Fruit fly (Drosophila melanogaster) whole organism, embryonic: ENCODE results near the gene CG9667.

Experiments
- B-H2 ChIP-seq: fragments of 200-800 bp; sonication (Bioruptor generic); optimal IDR thresholded peaks from 2 replicates; lab custom pipeline; 2018; ENCODE audit warnings: missing biosample characterization, mild to moderate bottlenecking, missing genetic modification characterization
- CG10274 ChIP-seq: fragments of 200-800 bp; sonication (Bioruptor generic); optimal IDR thresholded peaks from 3 replicates; lab custom pipeline; 2017; ENCODE audit warnings: missing biosample characterization, mild to moderate bottlenecking, missing genetic modification characterization
- CG10321 ChIP-seq: fragments of 200-800 bp; sonication (Bioruptor generic); IDR thresholded peaks from 2 replicates; pipeline ENCODE4 v1.3.6; 2022; ENCODE audit warnings: missing biosample characterization, missing genetic modification characterization
- CG10565 ChIP-seq: fragments of 200-800 bp; sonication (Bioruptor generic); optimal IDR thresholded peaks from 3 replicates; lab custom pipeline; 2016; ENCODE audit warnings: missing biosample characterization, mild to moderate bottlenecking, missing genetic modification characterization
- CG10979 ChIP-seq: fragments of 200-800 bp; sonication (Bioruptor generic); optimal IDR thresholded peaks from 2 replicates; lab custom pipeline; 2018; ENCODE audit warnings: missing biosample characterization, mild to moderate bottlenecking, missing genetic modification characterization, moderate library complexity
- CG11456 ChIP-seq: fragments of 200-800 bp; sonication (Bioruptor generic); IDR thresholded peaks from 3 replicates; pipeline ENCODE4 v1.3.6; 2022; ENCODE audit warnings: missing biosample characterization, missing genetic modification characterization
- CG14014 ChIP-seq: fragments of 200-800 bp; sonication (Bioruptor generic); IDR thresholded peaks from 2 replicates; pipeline ENCODE4 v1.3.6; 2022; ENCODE audit warnings: missing biosample characterization, missing genetic modification characterization
- CG14667 ChIP-seq: fragments of 200-800 bp; sonication (Bioruptor generic); IDR thresholded peaks from 2 replicates; pipeline ENCODE4 v1.3.6; 2022; ENCODE audit warnings: missing biosample characterization, missing genetic modification characterization
- CG14710 ChIP-seq: fragments of 200-800 bp; sonication (Bioruptor generic); optimal IDR thresholded peaks from 3 replicates; lab custom pipeline; 2019; ENCODE audit warnings: missing biosample characterization, mild to moderate bottlenecking, missing genetic modification characterization, moderate library complexity
- CG17328 ChIP-seq: fragments of 200-800 bp; sonication (Bioruptor generic); IDR thresholded peaks from 2 replicates; pipeline ENCODE4 v1.3.6; 2022; ENCODE audit warnings: missing biosample characterization, missing genetic modification characterization
- CG17568 ChIP-seq: fragments of 200-800 bp; sonication (Bioruptor generic); optimal IDR thresholded peaks from 2 replicates; lab custom pipeline; 2018; ENCODE audit warnings: missing biosample characterization, mild to moderate bottlenecking, missing genetic modification characterization, moderate library complexity
- CG18476 ChIP-seq: fragments of 200-800 bp; sonication (Bioruptor generic); optimal IDR thresholded peaks from 2 replicates; lab custom pipeline; 2016; ENCODE audit warnings: missing biosample characterization, mild to moderate bottlenecking, missing genetic modification characterization
- CG3281 ChIP-seq: fragments of 200-800 bp; sonication (Bioruptor generic); optimal IDR thresholded peaks from 3 replicates; lab custom pipeline; 2017; ENCODE audit warnings: missing biosample characterization, mild to moderate bottlenecking, missing genetic modification characterization
- CG4282 ChIP-seq: fragments of 200-800 bp; sonication (Bioruptor generic); optimal IDR thresholded peaks from 2 replicates; lab custom pipeline; 2016; ENCODE audit warnings: missing biosample characterization, missing genetic modification characterization
- CG4424 ChIP-seq: fragments of 200-800 bp; sonication (Bioruptor generic); optimal IDR thresholded peaks from 3 replicates; lab custom pipeline; 2016; ENCODE audit warnings: missing biosample characterization, missing genetic modification characterization
- CG4820 ChIP-seq: fragments of 200-800 bp; sonication (Bioruptor generic); optimal IDR thresholded peaks from 3 replicates; lab custom pipeline; 2016; ENCODE audit warnings: missing biosample characterization, missing genetic modification characterization
- CG6791 ChIP-seq: fragments of 200-800 bp; sonication (Bioruptor generic); IDR thresholded peaks from 3 replicates; pipeline ENCODE4 v1.3.6; 2022; ENCODE audit warnings: missing biosample characterization, missing genetic modification characterization; ENCODE audit not compliant: partially characterized antibody
- CG6813 ChIP-seq: fragments of 200-800 bp; sonication (Bioruptor generic); optimal IDR thresholded peaks from 2 replicates; lab custom pipeline; 2017; ENCODE audit warnings: missing biosample characterization, missing genetic modification characterization, mild to moderate bottlenecking, moderate library complexity, missing genetic modification reagents
- CG6854 ChIP-seq: fragments of 200-800 bp; sonication (Bioruptor generic); optimal IDR thresholded peaks from 3 replicates; lab custom pipeline; 2017; ENCODE audit warnings: missing biosample characterization, mild to moderate bottlenecking, missing genetic modification characterization
- CG7357 ChIP-seq: fragments of 200-800 bp; sonication (Bioruptor generic); IDR thresholded peaks from 3 replicates; pipeline ENCODE4 v1.3.6; 2022; ENCODE audit warnings: missing biosample characterization, missing genetic modification characterization
- CG7839 ChIP-seq: fragments of 200-800 bp; sonication (Bioruptor generic); optimal IDR thresholded peaks from 3 replicates; lab custom pipeline; 2018; ENCODE audit warnings: missing biosample characterization, mild to moderate bottlenecking, missing genetic modification characterization, moderate library complexity
- CG8765 ChIP-seq: fragments of 200-800 bp; sonication (Bioruptor generic); IDR thresholded peaks from 2 replicates; pipeline ENCODE4 v1.3.6; 2022; ENCODE audit warnings: missing biosample characterization, missing genetic modification characterization
- Camta ChIP-seq: fragments of 200-800 bp; sonication (Bioruptor generic); optimal IDR thresholded peaks from 2 replicates; lab custom pipeline; 2016; ENCODE audit warnings: missing biosample characterization, missing genetic modification characterization
- HLH54F ChIP-seq: fragments of 200-800 bp; sonication (Bioruptor generic); optimal IDR thresholded peaks from 3 replicates; lab custom pipeline; 2016; ENCODE audit warnings: missing biosample characterization, missing genetic modification characterization
- MBD-R2 ChIP-seq: fragments of 200-800 bp; sonication (Bioruptor generic); IDR thresholded peaks from 2 replicates; pipeline ENCODE4 v1.3.6; 2022; ENCODE audit warnings: missing biosample characterization, missing genetic modification characterization
- Myb ChIP-seq: fragments of 200-800 bp; sonication (Bioruptor generic); optimal IDR thresholded peaks from 2 replicates; lab custom pipeline; 2016; ENCODE audit warnings: missing biosample characterization, missing genetic modification characterization
- NK7.1 ChIP-seq: fragments of 200-800 bp; sonication (Bioruptor generic); optimal IDR thresholded peaks from 3 replicates; lab custom pipeline; 2016; ENCODE audit warnings: missing biosample characterization, missing genetic modification characterization
- Neu2 ChIP-seq: fragments of 200-800 bp; sonication (Bioruptor generic); optimal IDR thresholded peaks from 3 replicates; lab custom pipeline; 2016; ENCODE audit warnings: missing biosample characterization, missing genetic modification characterization, borderline replicate concordance
- NfI ChIP-seq: fragments of 200-800 bp; sonication (Bioruptor generic); optimal IDR thresholded peaks from 3 replicates; lab custom pipeline; 2018; ENCODE audit warnings: missing biosample characterization, mild to moderate bottlenecking, missing genetic modification characterization, moderate library complexity
- Optix ChIP-seq: fragments of 200-800 bp; sonication (Bioruptor generic); IDR thresholded peaks from 3 replicates; pipeline ENCODE4 v1.3.6; 2022; ENCODE audit warnings: missing biosample characterization, missing genetic modification characterization
- ab ChIP-seq: fragments of 200-800 bp; sonication (Bioruptor generic); optimal IDR thresholded peaks from 2 replicates; lab custom pipeline; 2016; ENCODE audit warnings: missing biosample characterization, missing genetic modification characterization
- ac ChIP-seq: fragments of 200-800 bp; sonication (Bioruptor generic); optimal IDR thresholded peaks from 3 replicates; lab custom pipeline; 2017; ENCODE audit warnings: missing biosample characterization, mild to moderate bottlenecking, missing genetic modification characterization
- ash1 ChIP-seq: fragments of 200-800 bp; sonication (Bioruptor generic); optimal IDR thresholded peaks from 2 replicates; lab custom pipeline; 2018; ENCODE audit warnings: missing biosample characterization, mild to moderate bottlenecking, missing genetic modification characterization
- bcd ChIP-seq: fragments of 200-800 bp; sonication (Bioruptor generic); optimal IDR thresholded peaks from 2 replicates; lab custom pipeline; 2017; ENCODE audit warnings: missing biosample characterization, mild to moderate bottlenecking, missing genetic modification characterization
- btn ChIP-seq: fragments of 200-800 bp; sonication (Bioruptor generic); optimal IDR thresholded peaks from 2 replicates; lab custom pipeline; 2016; ENCODE audit warnings: missing biosample characterization, missing genetic modification characterization
- fru ChIP-seq: fragments of >200 bp; optimal IDR thresholded peaks from 2 replicates; lab custom pipeline; 2017
- gro ChIP-seq: fragments of 200-800 bp; sonication (Bioruptor generic); optimal IDR thresholded peaks from 2 replicates; lab custom pipeline; 2016; ENCODE audit warnings: missing biosample characterization, missing genetic modification characterization
- jing ChIP-seq: fragments of 200-800 bp; sonication (Bioruptor generic); optimal IDR thresholded peaks from 2 replicates; lab custom pipeline; 2018; ENCODE audit warnings: missing biosample characterization, mild to moderate bottlenecking, missing genetic modification characterization
- maf-S ChIP-seq: fragments of 200-800 bp; sonication (Bioruptor generic); optimal IDR thresholded peaks from 2 replicates; lab custom pipeline; 2016; ENCODE audit warnings: missing biosample characterization, missing genetic modification characterization
- pfk ChIP-seq: fragments of 200-800 bp; sonication (Bioruptor generic); optimal IDR thresholded peaks from 2 replicates; lab custom pipeline; 2018; ENCODE audit warnings: missing biosample characterization, mild to moderate bottlenecking, missing genetic modification characterization, moderate library complexity
- prd ChIP-seq, 3 experiments: fragments of >200 bp in 2 of 3; fragments of 200-800 bp in 1 of 3; sonication (Bioruptor generic) in 1 of 3; optimal IDR thresholded peaks in 2 of 3; IDR thresholded peaks in 1 of 3; 2 replicates in 2 of 3; 3 replicates in 1 of 3; pipeline versions ENCODE4 v1.3.6 to Lab custom; 2017 to 2022; ENCODE audit warnings: missing biosample characterization in 1 of 3, missing genetic modification characterization in 1 of 3
- pum ChIP-seq: fragments of 200-800 bp; sonication (Bioruptor generic); optimal IDR thresholded peaks from 2 replicates; lab custom pipeline; 2016; ENCODE audit warnings: missing biosample characterization, missing genetic modification characterization
- pzg ChIP-seq: fragments of 200-800 bp; sonication (Bioruptor generic); optimal IDR thresholded peaks from 3 replicates; lab custom pipeline; 2018; ENCODE audit warnings: missing biosample characterization, mild to moderate bottlenecking, missing genetic modification characterization, moderate library complexity
- sna ChIP-seq: fragments of 200-800 bp; sonication (Bioruptor generic); IDR thresholded peaks from 2 replicates; pipeline ENCODE4 v1.3.6; 2022; ENCODE audit warnings: missing biosample characterization, missing genetic modification characterization; ENCODE audit not compliant: partially characterized antibody
- stc ChIP-seq: fragments of 200-800 bp; sonication (Bioruptor generic); IDR thresholded peaks from 2 replicates; pipeline ENCODE4 v1.3.6; 2022; ENCODE audit warnings: missing biosample characterization, missing genetic modification characterization
- sug ChIP-seq: fragments of 200-800 bp; optimal IDR thresholded peaks from 2 replicates; lab custom pipeline; 2019; ENCODE audit warnings: missing biosample characterization, mild to moderate bottlenecking, missing genetic modification characterization, moderate library complexity
- tap ChIP-seq: fragments of 200-800 bp; optimal IDR thresholded peaks from 3 replicates; lab custom pipeline; 2019; ENCODE audit warnings: missing biosample characterization, mild to moderate bottlenecking, missing genetic modification characterization, moderate library complexity
- trh ChIP-seq: fragments of 200-800 bp; sonication (Bioruptor generic); optimal IDR thresholded peaks from 2 replicates; lab custom pipeline; 2016; ENCODE audit warnings: missing biosample characterization, missing genetic modification characterization
- vnd ChIP-seq: fragments of 200-800 bp; sonication (Bioruptor generic); IDR thresholded peaks from 3 replicates; pipeline ENCODE4 v1.3.6; 2022; ENCODE audit warnings: missing biosample characterization, missing genetic modification characterization; ENCODE audit not compliant: partially characterized antibody
- yki ChIP-seq: fragments of >200 bp; optimal IDR thresholded peaks from 3 replicates; lab custom pipeline; 2018

CG9667 gene

DNA sequence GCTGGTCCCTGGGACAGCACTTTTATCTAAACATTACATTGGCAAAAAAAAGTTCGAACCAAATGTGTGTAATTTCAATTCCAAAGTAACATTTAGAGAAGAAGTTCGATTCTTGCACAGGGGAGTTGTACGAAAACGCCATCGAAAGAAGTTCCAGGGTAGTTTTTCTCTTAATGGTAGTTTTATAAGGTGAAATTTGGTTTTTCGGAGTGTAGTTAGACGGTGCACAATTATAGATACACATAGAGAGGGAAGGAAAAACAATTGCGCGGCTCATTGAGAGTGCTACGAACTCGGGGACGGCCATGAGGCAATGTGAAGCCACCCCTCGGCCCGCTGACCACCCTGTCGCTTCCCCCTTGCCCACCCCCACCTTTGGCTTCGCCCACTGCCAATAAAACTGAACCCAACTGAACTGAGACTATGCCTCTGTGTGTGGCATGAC, 15.9 kb downstream of the CG9667 start (continued):
- peak; percentile 71 for TF ChIP-seq CG6813 (GFP tag; lab: Kevin White, UChicago)
- TF ChIP-seq CG14014 = peak; percentile 69
- peak; percentile 41 for TF ChIP-seq btn (GFP tag; lab: Kevin White, UChicago)
- TF ChIP-seq pzg (GFP tag; lab: Kevin White, UChicago) = no peak
- TF ChIP-seq gro (GFP tag; lab: Kevin White, UChicago) = peak; percentile 17
- TF ChIP-seq CG6791 (GFP tag; lab: Robert Waterston, UW) = no peak
- peak; percentile 61 for TF ChIP-seq pum (GFP tag; lab: Kevin White, UChicago)
- peak; percentile 26 for TF ChIP-seq maf-S
- TF ChIP-seq CG7839 (tag; lab: Kevin White, UChicago) = peak; percentile 70
- peak; percentile 69 for TF ChIP-seq NfI
- TF ChIP-seq CG14710 (tag; lab: Kevin White, UChicago) = peak; percentile 48
- TF ChIP-seq B-H2 = no peak
- no peak for TF ChIP-seq CG10565 (GFP tag; lab: Kevin White, UChicago)
- TF ChIP-seq Neu2 (GFP tag; lab: Kevin White, UChicago) = no peak
- no peak for TF ChIP-seq vnd
- TF ChIP-seq CG10979 (tag; lab: Kevin White, UChicago) = peak; percentile 75
- peak; percentile 2 for TF ChIP-seq jing
- peak; percentile 41 for TF ChIP-seq CG3281 (GFP tag; lab: Kevin White, UChicago)
- peak; percentile 14 for TF ChIP-seq CG17568 (GFP tag; lab: Kevin White, UChicago)
- TF ChIP-seq CG7357 = peak; percentile 59; the same call in 2 of the 3 replicates
- TF ChIP-seq sug = peak; percentile 41
- no peak for TF ChIP-seq yki (lab: Kevin White, UChicago)
- no peak for TF ChIP-seq CG6854 (GFP tag; lab: Kevin White, UChicago)
- peak; percentile 7 for TF ChIP-seq CG18476 (GFP tag; lab: Kevin White, UChicago)
- no peak for TF ChIP-seq ash1 (GFP tag; lab: Kevin White, UChicago)
- TF ChIP-seq pfk (GFP tag; lab: Kevin White, UChicago) = no peak
- TF ChIP-seq CG4424 = peak; percentile 63
- peak; percentile 29; the same call in 1 of the 2 replicates for TF ChIP-seq MBD-R2 (GFP tag; lab: Robert Waterston, UW)
- peak; percentile 64; the same call in 2 of the 3 replicates for TF ChIP-seq Optix (GFP tag; lab: Robert Waterston, UW)
- no peak for TF ChIP-seq CG10321 (GFP tag; lab: Robert Waterston, UW)
- peak; percentile 56 for TF ChIP-seq CG4282 (GFP tag; lab: Kevin White, UChicago)
- no peak for TF ChIP-seq CG10274 (GFP tag; lab: Kevin White, UChicago)
- no peak for TF ChIP-seq trh
- TF ChIP-seq CG11456 (GFP tag; lab: Robert Waterston, UW) = 0 out of 3 replicates have a peak, but pooled peaks have one; percentile 49
- peak; percentile 82 for TF ChIP-seq stc (GFP tag; lab: Robert Waterston, UW)
- TF ChIP-seq ac (GFP tag; lab: Kevin White, UChicago) = no peak
- no peak for TF ChIP-seq prd (optimal IDR thresholded peaks at IDR 0.05; lab: Kevin White, UChicago)
- peak; percentile 68 for TF ChIP-seq prd (GFP tag; IDR thresholded peaks at IDR 0.05; lab: Robert Waterston, UW)
- TF ChIP-seq HLH54F (GFP tag; lab: Kevin White, UChicago) = no peak
- TF ChIP-seq CG14667 (GFP tag; lab: Robert Waterston, UW) = peak; percentile 65; the same call in 1 of the 2 replicates
- TF ChIP-seq sna = no peak
- TF ChIP-seq Camta (GFP tag; lab: Kevin White, UChicago) = peak; percentile 47
- peak; percentile 36 for TF ChIP-seq ab (GFP tag; lab: Kevin White, UChicago)
- TF ChIP-seq fru (lab: Kevin White, UChicago) = no peak
- peak; percentile 26 for TF ChIP-seq CG4820 (GFP tag; lab: Kevin White, UChicago)
- peak; percentile 58 for TF ChIP-seq CG17328 (GFP tag; lab: Robert Waterston, UW)
- TF ChIP-seq tap (tag; lab: Kevin White, UChicago) = peak; percentile 46
- peak; percentile 34 for TF ChIP-seq Myb
- TF ChIP-seq CG8765 = no peak
- no peak for TF ChIP-seq NK7.1 (GFP tag; lab: Kevin White, UChicago)
- TF ChIP-seq bcd (GFP tag; lab: Kevin White, UChicago) = peak; percentile 60
